Worm (Caenorhabditis elegans) whole organism, midembryonic: ENCODE results near the gene idpc-5.

Experiments used
- T22C8.4 ChIP-seq: fragments of 200-800 bp; sonication (Bioruptor generic); IDR thresholded peaks from 2 replicates; pipeline ENCODE4 v1.3.6; 2022; ENCODE audit warnings: missing genetic modification characterization, missing compliant biosample characterization
- cog-1 ChIP-seq: sonication (generic microtip); optimal IDR thresholded peaks from 2 replicates; lab custom pipeline; 2016; ENCODE audit warnings: missing genetic modification characterization, missing compliant biosample characterization
- flt-1 ChIP-seq: fragments of 200-800 bp; sonication (Bioruptor generic); IDR thresholded peaks from 2 replicates; pipeline ENCODE4 v1.3.6; 2022; ENCODE audit warnings: missing genetic modification characterization, missing compliant biosample characterization
- klf-2 ChIP-seq: fragments of 200-800 bp; sonication (Bioruptor generic); conservative IDR thresholded peaks from 2 replicates; pipeline ENCODE4 v1.3.6; 2022; ENCODE audit warnings: missing genetic modification reagents, missing genetic modification characterization, missing compliant biosample characterization

ce11 chrV:9630944-9631343 lies 8.2 kb upstream of the idpc-5 start, which contains the start of gene T06E4.5:
- TF ChIP-seq T22C8.4 (GFP tag; lab: Robert Waterston, UW) (no peak), cog-1 (tag; lab: Kevin White, UChicago) (no peak), klf-2 (GFP tag; lab: Robert Waterston, UW) (no peak), flt-1 (no peak)
